Fruit fly (Drosophila melanogaster): ENCODE results near the gene Pss.

DNA sequence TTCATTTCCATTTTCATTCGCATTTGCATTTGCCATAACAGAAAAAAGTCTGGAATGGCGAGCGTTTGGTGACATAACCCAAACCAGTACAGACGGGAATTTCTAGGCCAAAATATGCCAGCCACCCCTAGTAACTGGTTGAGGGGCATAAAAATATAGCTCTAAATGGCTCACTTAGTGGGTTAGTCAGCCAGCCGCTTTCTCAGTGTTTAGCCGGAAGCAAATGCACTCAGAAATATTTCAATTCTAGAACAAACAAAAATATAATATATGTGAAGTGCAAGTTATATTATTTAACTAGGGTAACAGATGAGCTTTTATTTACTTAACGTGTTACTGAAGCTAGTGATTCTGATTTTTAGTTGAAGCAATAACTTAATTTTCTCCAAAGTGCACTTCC is 10.9 kb upstream of the Pss start:
- no peak for TF ChIP-seq h (optimal IDR thresholded peaks at IDR 0.05)
- no peak for TF ChIP-seq ttk (optimal IDR thresholded peaks at IDR 0.05)
- no peak for TF ChIP-seq insv (optimal IDR thresholded peaks at IDR 0.05)
- no peak for TF ChIP-seq Sin3A (optimal IDR thresholded peaks at IDR 0.05)
- no peak for TF ChIP-seq Myc (optimal IDR thresholded peaks at IDR 0.05)
- no peak for TF ChIP-seq psq (optimal IDR thresholded peaks at IDR 0.05)
